Worm (Caenorhabditis elegans): ENCODE data around the gene kin-16.
A peak's percentile ranks its signal among the peaks of the same experiment; 100 is the strongest.

kin-16 gene

ce11 chrII:9412086-9412608 is 23.8 kb downstream of the kin-16 start, which contains the start of gene arrd-3:
arrd-3 (plus strand) TSS chrII:9412558.
- TF ChIP-seq hlh-11 (tag; optimal IDR thresholded peaks at IDR 0.05) (peak; percentile 23), unc-62 (GFP tag; optimal IDR thresholded peaks at IDR 0.05 in 1 of 2) (peak in 1 of 2 experiments; percentile 58), unc-62 (tag; optimal IDR thresholded peaks at IDR 0.05) (no peak), nhr-237 (tag; optimal IDR thresholded peaks at IDR 0.05) (no peak), pqm-1 (tag; optimal IDR thresholded peaks at IDR 0.05) (peak; percentile 75), F44E2.7 (GFP tag; IDR thresholded peaks at IDR 0.05) (no peak), nhr-28 (tag; optimal IDR thresholded peaks at IDR 0.05) (peak; percentile 27), hif-1 (tag; optimal IDR thresholded peaks at IDR 0.05) (no peak), dmd-6 (GFP tag; IDR thresholded peaks at IDR 0.05) (peak; percentile 29; the same call in 1 of the 2 replicates), ceh-32 (tag; optimal IDR thresholded peaks at IDR 0.05; ENCODE audit: poor library complexity) (no peak), jun-1 (tag; optimal IDR thresholded peaks at IDR 0.05) (no peak)

ce11 chrII:9411497-9411896 is 24.4 kb downstream of the kin-16 start, which contains the start of gene M176.9:
M176.9 (minus strand) TSS chrII:9411597.
- TF ChIP-seq ama-1 (optimal IDR thresholded peaks at IDR 0.05) (no peak), zfp-2 (tag; optimal IDR thresholded peaks at IDR 0.05) (no peak), tra-1 (GFP tag; IDR thresholded peaks at IDR 0.05) (no peak), fkh-10 (GFP tag; optimal IDR thresholded peaks at IDR 0.05) (no peak), nhr-76 (tag; optimal IDR thresholded peaks at IDR 0.05) (no peak), ceh-32 (tag; optimal IDR thresholded peaks at IDR 0.05; ENCODE audit: poor library complexity) (no peak), nhr-42 (GFP tag; IDR thresholded peaks at IDR 0.05) (no peak), egl-43 (GFP tag; IDR thresholded peaks at IDR 0.05) (no peak), Y105C5A.15 (GFP tag; IDR thresholded peaks at IDR 0.05) (no peak), nhr-10 (tag; optimal IDR thresholded peaks at IDR 0.05) (no peak), nhr-41 (GFP tag; IDR thresholded peaks at IDR 0.05) (no peak), ces-1 (GFP tag; optimal IDR thresholded peaks at IDR 0.05) (no peak), ztf-7 (tag; optimal IDR thresholded peaks at IDR 0.05) (no peak), lir-3 (tag; optimal IDR thresholded peaks at IDR 0.05) (no peak), ctbp-1 (GFP tag; IDR thresholded peaks at IDR 0.05) (no peak), Y48G9A.11 (GFP tag; IDR thresholded peaks at IDR 0.05) (no peak)

- TF ChIP-seq fkh-10 (GFP tag; optimal IDR thresholded peaks at IDR 0.05) (no peak), unc-62 (GFP tag; optimal IDR thresholded peaks at IDR 0.05 in 1 of 2) (peak in 1 of 2 experiments; percentile 42), unc-62 (tag; optimal IDR thresholded peaks at IDR 0.05) (no peak)
Measured at ce11 chrII:9407469-9407868, 28.4 kb downstream of the kin-16 start, which contains the start of gene arrd-2. arrd-2 (plus strand) TSS chrII:9407769.

- TF ChIP-seq dmd-6 (GFP tag; IDR thresholded peaks at IDR 0.05) (no peak), nhr-111 (GFP tag; optimal IDR thresholded peaks at IDR 0.05) (no peak), ceh-62 (tag; optimal IDR thresholded peaks at IDR 0.05) (no peak), pha-4 (GFP tag; IDR thresholded peaks at IDR 0.05) (no peak), pha-4 (tag; optimal IDR thresholded peaks at IDR 0.05) (no peak), daf-12 (tag; optimal IDR thresholded peaks at IDR 0.05) (no peak), nhr-102 (tag; optimal IDR thresholded peaks at IDR 0.05) (no peak), zfp-3 (GFP tag; conservative IDR thresholded peaks at IDR 0.05) (no peak), F44E2.7 (GFP tag; IDR thresholded peaks at IDR 0.05) (no peak), nhr-237 (tag; optimal IDR thresholded peaks at IDR 0.05) (no peak), ceh-82 (tag; optimal IDR thresholded peaks at IDR 0.05) (no peak), madf-5 (GFP tag; IDR thresholded peaks at IDR 0.05) (no peak), duxl-1 (tag; optimal IDR thresholded peaks at IDR 0.05; ENCODE audit: poor library complexity) (no peak), dmd-9 (GFP tag; IDR thresholded peaks at IDR 0.05) (no peak), gei-8 (GFP tag; optimal IDR thresholded peaks at IDR 0.05) (no peak), hlh-30 (tag; optimal IDR thresholded peaks at IDR 0.05; ENCODE audit: insufficient read depth) (no peak), dpl-1 (GFP tag; optimal IDR thresholded peaks at IDR 0.05) (no peak), mxl-2 (GFP tag; conservative IDR thresholded peaks at IDR 0.05) (no peak), attf-4 (tag; optimal IDR thresholded peaks at IDR 0.05) (no peak), F26F4.8 (GFP tag; conservative IDR thresholded peaks at IDR 0.05) (no peak), lsy-2 (tag; optimal IDR thresholded peaks at IDR 0.05) (no peak)
Measured at ce11 chrII:9407020-9407419, 28.9 kb downstream of the kin-16 start, which contains the start of gene mpz-6. mpz-6 (minus strand) TSS chrII:9407120.

Measured in whole organism, L4 larva.